ENCODE assay signal across 3 fruit fly cellular contexts in the genomic region with DNA sequence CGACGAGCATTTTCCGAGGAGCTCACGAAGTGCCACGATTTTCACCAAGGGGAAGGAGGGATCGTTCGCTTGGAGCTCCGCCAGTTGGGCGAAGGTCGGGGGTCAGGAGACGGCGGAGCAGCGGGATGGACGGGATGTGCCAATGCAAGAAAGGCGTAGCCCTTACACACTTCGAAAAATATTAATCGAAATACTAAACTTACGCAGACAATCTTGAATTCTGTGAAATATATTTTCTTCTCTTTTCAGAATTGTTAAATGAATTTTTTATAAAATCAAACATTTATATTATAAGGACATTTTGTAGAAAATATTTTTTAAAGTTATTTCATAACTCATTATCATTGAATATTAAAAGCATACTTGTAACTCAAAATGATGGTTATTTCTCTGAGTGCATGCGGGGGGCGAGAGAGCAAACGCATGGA.
TF ChIP-seq lines count a peak whose summit lies in the region.

No protein-coding gene starts in this region.

- TF ChIP-seq CTCF in whole organism, embryonic (GFP tag; optimal IDR thresholded peaks at IDR 0.05; lab: Kevin White, UChicago): no peak

TF ChIP-seq in whole organism, embryonic, 481 proteins besides CTCF, POLR2A, EP300 and RAD21 (continues in another document):
- TF ChIP-seq Max (GFP tag; optimal IDR thresholded peaks at IDR 0.05; lab: Kevin White, UChicago) (no peak), vfl (GFP tag; optimal IDR thresholded peaks at IDR 0.05; lab: Kevin White, UChicago) (no peak), p53 (GFP tag; optimal IDR thresholded peaks at IDR 0.05; lab: Kevin White, UChicago) (no peak), CG6854 (GFP tag; optimal IDR thresholded peaks at IDR 0.05; lab: Kevin White, UChicago) (no peak), kay (GFP tag; optimal IDR thresholded peaks at IDR 0.05; lab: Kevin White, UChicago) (no peak), CG15601 (tag; optimal IDR thresholded peaks at IDR 0.05; lab: Kevin White, UChicago) (peak; percentile 34), cg (GFP tag; optimal IDR thresholded peaks at IDR 0.05; lab: Kevin White, UChicago) (no peak), croc (GFP tag; conservative IDR thresholded peaks at IDR 0.05; lab: Robert Waterston, UW) (peak; percentile 43; the same call in 2 of the 3 replicates), br (optimal IDR thresholded peaks at IDR 0.05; lab: Kevin White, UChicago) (no peak), Dad (GFP tag; optimal IDR thresholded peaks at IDR 0.05; lab: Kevin White, UChicago) (no peak), stc (GFP tag; IDR thresholded peaks at IDR 0.05; lab: Robert Waterston, UW) (peak; percentile 44; the same call in 1 of the 2 replicates), ind (GFP tag; optimal IDR thresholded peaks at IDR 0.05; lab: Kevin White, UChicago) (no peak), gce (GFP tag; IDR thresholded peaks at IDR 0.05; lab: Robert Waterston, UW) (no peak), crol (GFP tag; IDR thresholded peaks at IDR 0.05; lab: Robert Waterston, UW) (peak; percentile 72), CG8765 (GFP tag; IDR thresholded peaks at IDR 0.05; lab: Robert Waterston, UW) (no peak), unpg (GFP tag; optimal IDR thresholded peaks at IDR 0.05; lab: Kevin White, UChicago) (peak; percentile 60), NC2α (GFP tag; optimal IDR thresholded peaks at IDR 0.05; lab: Kevin White, UChicago) (no peak), B-H2 (GFP tag; optimal IDR thresholded peaks at IDR 0.05; lab: Kevin White, UChicago) (no peak), NK7.1 (GFP tag; optimal IDR thresholded peaks at IDR 0.05; lab: Kevin White, UChicago) (no peak), CG18619 (GFP tag; optimal IDR thresholded peaks at IDR 0.05; lab: Kevin White, UChicago) (peak; percentile 55), E2f2 (GFP tag; IDR thresholded peaks at IDR 0.05; lab: Robert Waterston, UW) (peak; percentile 29; the same call in 1 of the 2 replicates), Bteb2 (GFP tag; optimal IDR thresholded peaks at IDR 0.05; lab: Kevin White, UChicago) (no peak), CG33213 (GFP tag; optimal IDR thresholded peaks at IDR 0.05; lab: Kevin White, UChicago) (no peak), D (optimal IDR thresholded peaks at IDR 0.05; lab: Kevin White, UChicago) (no peak), D (GFP tag; optimal IDR thresholded peaks at IDR 0.05; lab: Kevin White, UChicago) (peak; percentile 24), H2.0 (GFP tag; IDR thresholded peaks at IDR 0.05; lab: Robert Waterston, UW) (peak; percentile 26; the same call in 1 of the 2 replicates), nerfin-1 (tag; optimal IDR thresholded peaks at IDR 0.05; lab: Kevin White, UChicago) (no peak), Adf1 (GFP tag; IDR thresholded peaks at IDR 0.05; lab: Robert Waterston, UW) (no peak; the same call in 1 of the 2 replicates), Mad (GFP tag; optimal IDR thresholded peaks at IDR 0.05; lab: Kevin White, UChicago) (no peak)

TF ChIP-seq in whole organism, prepupa, 60 proteins besides CTCF, POLR2A, EP300 and RAD21 (continues in another document):
- TF ChIP-seq Ets96B (tag; optimal IDR thresholded peaks at IDR 0.05; lab: Kevin White, UChicago) (no peak), CG8119 (GFP tag; IDR thresholded peaks at IDR 0.05; lab: Robert Waterston, UW) (peak; percentile 74), CG9139 (GFP tag; optimal IDR thresholded peaks at IDR 0.05; lab: Kevin White, UChicago) (no peak), ss (GFP tag; optimal IDR thresholded peaks at IDR 0.05; lab: Kevin White, UChicago) (no peak), Hr39 (GFP tag; optimal IDR thresholded peaks at IDR 0.05; lab: Kevin White, UChicago) (no peak), Met (GFP tag; optimal IDR thresholded peaks at IDR 0.05; lab: Kevin White, UChicago) (no peak), Gug (GFP tag; IDR thresholded peaks at IDR 0.05; lab: Robert Waterston, UW) (peak; percentile 54), CG6163 (GFP tag; IDR thresholded peaks at IDR 0.05; lab: Robert Waterston, UW) (no peak), Sox102F (GFP tag; optimal IDR thresholded peaks at IDR 0.05; lab: Kevin White, UChicago) (no peak), Smox (GFP tag; optimal IDR thresholded peaks at IDR 0.05; lab: Kevin White, UChicago) (no peak), OdsH (GFP tag; optimal IDR thresholded peaks at IDR 0.05; lab: Kevin White, UChicago) (peak; percentile 34), salr (GFP tag; optimal IDR thresholded peaks at IDR 0.05; lab: Kevin White, UChicago) (peak in 1 of 2 experiments; percentile 64), Blimp-1 (GFP tag; optimal IDR thresholded peaks at IDR 0.05; lab: Kevin White, UChicago) (no peak), dsx (GFP tag; optimal IDR thresholded peaks at IDR 0.05; lab: Kevin White, UChicago; ENCODE audit: poor library complexity, severe bottlenecking) (no peak), achi (GFP tag; optimal IDR thresholded peaks at IDR 0.05; lab: Kevin White, UChicago) (peak; percentile 45), CG32006 (GFP tag; optimal IDR thresholded peaks at IDR 0.05; lab: Kevin White, UChicago) (peak; percentile 58), CG3919 (GFP tag; optimal IDR thresholded peaks at IDR 0.05; lab: Kevin White, UChicago) (no peak), spab (GFP tag; optimal IDR thresholded peaks at IDR 0.05; lab: Kevin White, UChicago) (no peak), CG6792 (GFP tag; optimal IDR thresholded peaks at IDR 0.05; lab: Kevin White, UChicago) (no peak), CG10631 (GFP tag; optimal IDR thresholded peaks at IDR 0.05; lab: Kevin White, UChicago) (peak; percentile 51), CG11902 (GFP tag; optimal IDR thresholded peaks at IDR 0.05; lab: Kevin White, UChicago) (no peak), Eip93F (GFP tag; optimal IDR thresholded peaks at IDR 0.05; lab: Kevin White, UChicago) (no peak), Eip75B (GFP tag; optimal IDR thresholded peaks at IDR 0.05; lab: Kevin White, UChicago) (peak; percentile 19), CG34406 (GFP tag; optimal IDR thresholded peaks at IDR 0.05; lab: Kevin White, UChicago) (peak; percentile 16), net (GFP tag; optimal IDR thresholded peaks at IDR 0.05; lab: Kevin White, UChicago) (peak; percentile 42), CG8319 (GFP tag; optimal IDR thresholded peaks at IDR 0.05; lab: Kevin White, UChicago) (no peak), Hr4 (GFP tag; optimal IDR thresholded peaks at IDR 0.05; lab: Kevin White, UChicago) (peak; percentile 46), dac (GFP tag; optimal IDR thresholded peaks at IDR 0.05; lab: Kevin White, UChicago) (no peak), CG16779 (tag; optimal IDR thresholded peaks at IDR 0.05; lab: Kevin White, UChicago) (no peak), eg (GFP tag; IDR thresholded peaks at IDR 0.05; lab: Robert Waterston, UW) (peak; percentile 43), Eip78C (GFP tag; lab: Kevin White, UChicago) (peak; percentile 85)

TF ChIP-seq in whole organism, pupa, 21 proteins besides CTCF, POLR2A, EP300 and RAD21:
- 0 out of 2 replicates have a peak, but pooled peaks have one; percentile 39 for TF ChIP-seq CG32121 (GFP tag; IDR thresholded peaks at IDR 0.05; lab: Robert Waterston, UW)
- TF ChIP-seq CG10348 (GFP tag; IDR thresholded peaks at IDR 0.05; lab: Robert Waterston, UW): 0 out of 2 replicates have a peak, but pooled peaks have one; percentile 13
- peak; percentile 68 for TF ChIP-seq CG14655 (GFP tag; optimal IDR thresholded peaks at IDR 0.05; lab: Kevin White, UChicago)
- no peak for TF ChIP-seq Pif1B (GFP tag; optimal IDR thresholded peaks at IDR 0.05; lab: Kevin White, UChicago)
- TF ChIP-seq CG12605 (GFP tag; IDR thresholded peaks at IDR 0.05; lab: Robert Waterston, UW): no peak
- no peak for TF ChIP-seq Ets98B (GFP tag; IDR thresholded peaks at IDR 0.05; lab: Robert Waterston, UW)
- peak; percentile 14 for TF ChIP-seq Pif1A (GFP tag; optimal IDR thresholded peaks at IDR 0.05; lab: Kevin White, UChicago)
- no peak for TF ChIP-seq CG13204 (GFP tag; optimal IDR thresholded peaks at IDR 0.05; lab: Kevin White, UChicago)
- TF ChIP-seq gl (tag; optimal IDR thresholded peaks at IDR 0.05; lab: Kevin White, UChicago): no peak
- peak; percentile 46 for TF ChIP-seq CG8301 (tag; optimal IDR thresholded peaks at IDR 0.05; lab: Kevin White, UChicago)
- no peak for TF ChIP-seq CG9948 (tag; optimal IDR thresholded peaks at IDR 0.05; lab: Kevin White, UChicago)
- no peak for TF ChIP-seq fd96Ca (GFP tag; IDR thresholded peaks at IDR 0.05; lab: Robert Waterston, UW)
TF ChIP-seq in whole organism, pupa: peak in this region for 5.
